Fruit fly (Drosophila melanogaster): ENCODE results near the gene kkv.

- no peak for TF ChIP-seq EcR (GFP tag; optimal IDR thresholded peaks at IDR 0.05)
- no peak for TF ChIP-seq CG8478 (optimal IDR thresholded peaks at IDR 0.05)
- TF ChIP-seq psq (optimal IDR thresholded peaks at IDR 0.05), result no peak
- TF ChIP-seq usp (GFP tag; optimal IDR thresholded peaks at IDR 0.05), result no peak
- no peak for TF ChIP-seq Dll (optimal IDR thresholded peaks at IDR 0.05)
- TF ChIP-seq pan (optimal IDR thresholded peaks at IDR 0.05), result no peak
These were observed 24.4 kb downstream of the kkv start, which contains the start of gene Cerk for dm6 chr3R:5368170-5368781.

Data from whole organism.